Worm (Caenorhabditis elegans) whole organism, dauer: ENCODE measurements around the gene egl-36.

ENCODE experiments used
- unc-62 ChIP-seq: sonication (generic microtip); optimal IDR thresholded peaks from 2 replicates; lab custom pipeline; 2017; ENCODE audit warnings: missing biosample characterization, missing genetic modification reagents, missing genetic modification characterization

The egl-36 gene

ce11 chrX:10774865-10775264 is 40.7 kb downstream of the egl-36 start:
- no peak for TF ChIP-seq unc-62

DNA sequence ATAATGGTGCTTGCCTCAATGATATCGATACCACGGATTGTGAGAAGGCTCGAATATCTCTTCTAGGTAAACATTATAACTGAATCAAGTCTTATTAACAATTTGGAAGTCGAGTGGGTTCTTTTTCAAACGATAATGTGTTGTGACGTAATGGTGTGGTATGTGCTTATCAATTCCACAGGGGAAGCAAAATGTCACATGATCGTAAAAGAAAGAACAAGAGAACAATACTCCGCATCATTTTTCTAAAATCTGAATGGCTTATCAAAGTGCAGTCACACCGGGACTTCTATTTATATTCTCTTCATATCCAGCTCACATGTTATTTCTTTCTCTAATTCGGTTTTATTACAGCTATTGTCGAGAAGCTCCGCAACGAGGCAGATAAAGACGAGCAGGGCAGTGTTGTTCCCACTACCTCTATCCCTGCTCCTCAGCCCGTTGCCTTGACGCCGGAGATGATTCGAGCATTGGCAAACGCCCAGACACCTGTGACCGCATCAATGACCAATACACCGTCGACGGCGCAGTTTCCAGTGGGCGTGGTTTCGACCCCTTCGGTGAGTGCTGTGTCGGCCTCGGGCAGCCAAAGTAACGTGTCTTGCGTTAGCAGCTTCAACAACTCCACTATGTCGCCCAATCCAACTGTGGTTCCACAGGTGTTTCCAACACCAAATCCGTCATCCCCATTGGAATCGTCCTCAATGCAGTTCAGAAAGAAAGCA is 46.6 kb downstream of the egl-36 start:
- TF ChIP-seq unc-62, result no peak

DNA sequence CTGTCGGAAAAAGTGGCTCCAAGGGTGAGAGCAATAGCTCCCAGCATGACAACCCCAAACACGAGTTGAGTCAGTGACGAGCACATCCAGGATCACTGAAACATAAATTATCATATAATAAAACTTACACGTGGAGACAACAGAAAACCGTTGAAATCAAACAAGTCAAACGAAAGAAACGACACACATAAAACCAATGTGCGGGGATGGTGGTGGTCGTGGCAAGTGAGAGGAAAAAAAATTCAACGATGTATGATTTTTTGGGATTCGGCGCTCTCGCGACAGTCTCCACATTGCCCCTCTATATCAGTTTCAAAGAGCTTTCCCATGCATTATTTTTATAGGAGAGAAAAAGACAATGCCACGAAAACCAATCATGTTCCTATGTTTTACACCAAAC is 49.7 kb downstream of the egl-36 start, which contains the start of gene clc-4:
clc-4 (minus strand) TSS at position 101 of the 400 bp plus-strand sequence.
- no peak for TF ChIP-seq unc-62

- TF ChIP-seq unc-62, result no peak
These were observed 53.1 kb downstream of the egl-36 start, which contains the start of gene ttr-14 for ce11 chrX:10787203-10787602. Gene ttr-14 (plus strand): TSS chrX:10787503.

DNA sequence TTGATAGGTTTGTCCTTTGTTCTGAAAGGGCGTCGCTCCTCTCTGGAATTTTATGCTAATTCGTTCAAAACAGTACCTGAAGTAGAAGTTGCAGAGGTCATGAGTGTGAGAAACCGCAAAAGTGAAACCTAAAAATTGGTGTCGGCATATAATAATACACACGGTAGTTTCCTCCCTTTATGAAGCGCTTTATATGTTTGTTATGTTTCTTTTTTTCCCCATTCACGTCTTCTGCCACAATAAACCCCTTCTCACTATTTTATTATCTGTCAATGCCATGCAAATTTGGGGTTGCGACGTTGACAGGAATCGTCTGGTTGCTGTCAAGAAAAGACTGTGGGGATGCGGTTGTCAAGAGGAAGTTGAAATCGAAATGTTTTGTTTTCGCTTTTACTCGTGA is 58.3 kb downstream of the egl-36 start, which contains the start of gene vap-2:
vap-2 (minus strand) TSS at position 101 of the 400 bp plus-strand sequence.
- no peak for TF ChIP-seq unc-62
